Worm (Caenorhabditis elegans) whole organism, young adult: Measurements from ENCODE around the gene nyn-3.

Source experiments
- B0035.1 ChIP-seq: sonication (generic microtip); optimal IDR thresholded peaks from 2 replicates; lab custom pipeline; 2016; ENCODE audit warnings: missing genetic modification characterization, mild to moderate bottlenecking, missing compliant biosample characterization, missing genotype, missing genetic modification reagents
- B0261.1 ChIP-seq: sonication (generic microtip); optimal IDR thresholded peaks from 2 replicates; lab custom pipeline; 2016; ENCODE audit warnings: mild to moderate bottlenecking, missing genetic modification characterization, moderate library complexity, missing compliant biosample characterization
- F23B12.7 ChIP-seq: sonication (generic microtip); optimal IDR thresholded peaks from 2 replicates; lab custom pipeline; 2017; ENCODE audit warnings: missing genetic modification characterization, mild to moderate bottlenecking, missing compliant biosample characterization, antibody characterized with exemption, moderate library complexity; ENCODE audit not compliant: insufficient read depth
- F37B4.10 ChIP-seq: fragments of 200-800 bp; sonication (Bioruptor generic); IDR thresholded peaks from 2 replicates; pipeline ENCODE4 v1.3.6; 2022; ENCODE audit warnings: missing genetic modification characterization, missing compliant biosample characterization
- Y56A3A.18 ChIP-seq: fragments of 200-800 bp; sonication (Bioruptor generic); IDR thresholded peaks from 2 replicates; pipeline ENCODE4 v1.3.6; 2022; ENCODE audit warnings: missing genetic modification reagents, missing genetic modification characterization, missing compliant biosample characterization
- Y79H2A.3 ChIP-seq: fragments of 200-800 bp; sonication (Bioruptor generic); conservative IDR thresholded peaks from 2 replicates; pipeline ENCODE4 v1.3.6; 2022; ENCODE audit warnings: missing genetic modification reagents, missing genetic modification characterization, missing compliant biosample characterization
- Y95B8A.8 ChIP-seq: fragments of 200-800 bp; sonication (Bioruptor generic); IDR thresholded peaks from 2 replicates; pipeline ENCODE4 v1.3.6; 2022; ENCODE audit warnings: missing genetic modification reagents, missing genetic modification characterization, missing compliant biosample characterization
- atf-7 ChIP-seq: sonication (generic microtip); optimal IDR thresholded peaks from 2 replicates; lab custom pipeline; 2017; ENCODE audit warnings: mild to moderate bottlenecking, missing genetic modification characterization, missing compliant biosample characterization
- athp-1 ChIP-seq: sonication (generic microtip); optimal IDR thresholded peaks from 2 replicates; lab custom pipeline; 2017; ENCODE audit warnings: mild to moderate bottlenecking, missing genetic modification characterization, missing compliant biosample characterization
- attf-3 ChIP-seq: fragments of 200-800 bp; sonication (Bioruptor generic); conservative IDR thresholded peaks from 2 replicates; pipeline ENCODE4 v1.3.6; 2022; ENCODE audit warnings: missing genetic modification reagents, missing genetic modification characterization, missing compliant biosample characterization
- attf-5 ChIP-seq: fragments of 200-800 bp; sonication (Bioruptor generic); optimal IDR thresholded peaks from 2 replicates; lab custom pipeline; 2018; ENCODE audit warnings: mild to moderate bottlenecking, missing genetic modification characterization, missing compliant biosample characterization
- attf-6 ChIP-seq: fragments of 200-800 bp; sonication (Bioruptor generic); IDR thresholded peaks from 2 replicates; pipeline ENCODE4 v1.3.6; 2022; ENCODE audit warnings: missing genetic modification reagents, missing genetic modification characterization, missing compliant biosample characterization
- bed-1 ChIP-seq: fragments of 200-800 bp; sonication (Bioruptor generic); IDR thresholded peaks from 2 replicates; pipeline ENCODE4 v1.3.6; 2022; ENCODE audit warnings: missing genetic modification reagents, missing genetic modification characterization, missing compliant biosample characterization
- bed-2 ChIP-seq: fragments of 200-800 bp; sonication (Bioruptor generic); IDR thresholded peaks from 2 replicates; pipeline ENCODE4 v1.3.6; 2022; ENCODE audit warnings: missing genetic modification reagents, missing genetic modification characterization, missing compliant biosample characterization
- ccch-3 ChIP-seq: fragments of 200-800 bp; sonication (Bioruptor generic); optimal IDR thresholded peaks from 2 replicates; lab custom pipeline; 2018; ENCODE audit warnings: mild to moderate bottlenecking, missing genetic modification characterization, missing compliant biosample characterization
- chd-7 ChIP-seq: sonication (generic microtip); optimal IDR thresholded peaks from 2 replicates; lab custom pipeline; 2016; ENCODE audit warnings: mild to moderate bottlenecking, missing genetic modification characterization, moderate library complexity, missing compliant biosample characterization
- dox-1 ChIP-seq: fragments of 200-800 bp; sonication (Bioruptor generic); IDR thresholded peaks from 2 replicates; pipeline ENCODE4 v1.3.6; 2022; ENCODE audit warnings: missing genetic modification reagents, missing genetic modification characterization, missing compliant biosample characterization
- dpff-1 ChIP-seq: sonication (generic microtip); optimal IDR thresholded peaks from 2 replicates; lab custom pipeline; 2017; ENCODE audit warnings: mild to moderate bottlenecking, missing genetic modification characterization, missing compliant biosample characterization
- dpl-1 ChIP-seq: fragments of 150-350 bp; optimal IDR thresholded peaks from 2 replicates; lab custom pipeline; 2014; ENCODE audit warnings: missing biosample characterization, missing genetic modification reagents, missing genetic modification characterization
- efl-1 ChIP-seq: fragments of 150-350 bp; optimal IDR thresholded peaks from 2 replicates; lab custom pipeline; 2014; ENCODE audit warnings: missing biosample characterization, missing genetic modification reagents, missing genetic modification characterization
- egl-44 ChIP-seq: fragments of 200-800 bp; sonication (Bioruptor generic); IDR thresholded peaks from 2 replicates; pipeline ENCODE4 v1.3.6; 2022; ENCODE audit warnings: missing genetic modification reagents, missing genetic modification characterization, missing compliant biosample characterization
- egrh-3 ChIP-seq: fragments of 200-800 bp; sonication (Bioruptor generic); IDR thresholded peaks from 2 replicates; pipeline ENCODE4 v1.3.6; 2022; ENCODE audit warnings: missing genetic modification reagents, missing genetic modification characterization, missing compliant biosample characterization
- ets-4 ChIP-seq: fragments of 200-800 bp; sonication (Bioruptor generic); optimal IDR thresholded peaks from 2 replicates; lab custom pipeline; 2018; ENCODE audit warnings: mild to moderate bottlenecking, missing genetic modification characterization, missing compliant biosample characterization
- fkh-3 ChIP-seq: sonication (generic microtip); optimal IDR thresholded peaks from 2 replicates; lab custom pipeline; 2016; ENCODE audit warnings: mild to moderate bottlenecking, missing genetic modification characterization, missing compliant biosample characterization
- hmg-20 ChIP-seq: fragments of 200-800 bp; sonication (Bioruptor generic); IDR thresholded peaks from 2 replicates; pipeline ENCODE4 v1.3.6; 2022; ENCODE audit warnings: missing genetic modification reagents, missing genetic modification characterization, missing compliant biosample characterization
- hsf-1 ChIP-seq: fragments of 200-800 bp; sonication (Bioruptor generic); IDR thresholded peaks from 2 replicates; pipeline ENCODE4 v1.3.6; 2022; ENCODE audit warnings: missing genetic modification reagents, missing genetic modification characterization, missing compliant biosample characterization
- let-607 ChIP-seq, 2 experiments: fragments of 200-800 bp in 1 of 2; sonication (Bioruptor generic) in 1 of 2; sonication (generic microtip) in 1 of 2; optimal IDR thresholded peaks; 2 replicates each; lab custom pipeline; 2016 to 2018; ENCODE audit warnings: mild to moderate bottlenecking in 2 of 2, missing compliant biosample characterization in 2 of 2, missing genetic modification characterization in 2 of 2, moderate library complexity in 2 of 2, missing genotype in 1 of 2
- lin-26 ChIP-seq: fragments of 200-800 bp; sonication (Bioruptor generic); IDR thresholded peaks from 2 replicates; pipeline ENCODE4 v1.3.6; 2022; ENCODE audit warnings: missing genetic modification reagents, missing genetic modification characterization, missing compliant biosample characterization
- lin-40 ChIP-seq: sonication (generic microtip); optimal IDR thresholded peaks from 2 replicates; lab custom pipeline; 2016; ENCODE audit warnings: missing genetic modification characterization, mild to moderate bottlenecking, missing compliant biosample characterization, missing genotype, missing genetic modification reagents
- mes-4 ChIP-seq: sonication (generic microtip); optimal IDR thresholded peaks from 2 replicates; lab custom pipeline; 2016; ENCODE audit warnings: missing genotype, missing genetic modification characterization, missing compliant biosample characterization
- nfyb-1 ChIP-seq: fragments of 200-800 bp; sonication (Bioruptor generic); IDR thresholded peaks from 2 replicates; pipeline ENCODE4 v1.3.6; 2022; ENCODE audit warnings: missing genetic modification reagents, missing genetic modification characterization, missing compliant biosample characterization
- nhr-179 ChIP-seq: sonication (generic microtip); optimal IDR thresholded peaks from 2 replicates; lab custom pipeline; 2016; ENCODE audit warnings: mild to moderate bottlenecking, missing genetic modification characterization, missing compliant biosample characterization
- nhr-27 ChIP-seq: fragments of 200-800 bp; sonication (Bioruptor generic); optimal IDR thresholded peaks from 2 replicates; lab custom pipeline; 2018; ENCODE audit warnings: mild to moderate bottlenecking, missing genetic modification characterization, moderate library complexity, missing compliant biosample characterization
- nhr-80 ChIP-seq: sonication (generic microtip); optimal IDR thresholded peaks from 2 replicates; lab custom pipeline; 2016; ENCODE audit warnings: missing genetic modification characterization, missing compliant biosample characterization
- nhr-90 ChIP-seq: sonication (generic microtip); optimal IDR thresholded peaks from 2 replicates; lab custom pipeline; 2016; ENCODE audit warnings: missing genotype, mild to moderate bottlenecking, missing genetic modification characterization, missing compliant biosample characterization
- pha-4 ChIP-seq: fragments of 150-350 bp; sonication (generic microtip); optimal IDR thresholded peaks from 2 replicates; lab custom pipeline; 2014; ENCODE audit warnings: missing biosample characterization, missing genetic modification reagents, missing genetic modification characterization
- snpc-1.1 ChIP-seq: sonication (generic microtip); optimal IDR thresholded peaks from 2 replicates; lab custom pipeline; 2017; ENCODE audit warnings: missing genetic modification characterization, mild to moderate bottlenecking, missing compliant biosample characterization, antibody characterized with exemption, moderate library complexity, missing genotype, missing genetic modification reagents; ENCODE audit not compliant: insufficient read depth
- snpc-1.3 ChIP-seq: sonication (generic microtip); optimal IDR thresholded peaks from 2 replicates; lab custom pipeline; 2017; ENCODE audit warnings: missing genetic modification characterization, mild to moderate bottlenecking, missing compliant biosample characterization, antibody characterized with exemption, moderate library complexity, missing genotype, missing genetic modification reagents; ENCODE audit not compliant: insufficient read depth
- somi-1 ChIP-seq: fragments of 200-800 bp; sonication (Bioruptor generic); optimal IDR thresholded peaks from 2 replicates; lab custom pipeline; 2018; ENCODE audit warnings: mild to moderate bottlenecking, missing genetic modification characterization, missing compliant biosample characterization
- tlf-1 ChIP-seq: fragments of 200-800 bp; sonication (Bioruptor generic); optimal IDR thresholded peaks from 2 replicates; lab custom pipeline; 2018; ENCODE audit warnings: mild to moderate bottlenecking, missing genetic modification characterization, missing compliant biosample characterization
- unc-130 ChIP-seq: sonication (generic microtip); optimal IDR thresholded peaks from 2 replicates; lab custom pipeline; 2016; ENCODE audit warnings: missing genetic modification reagents, missing genetic modification characterization, missing compliant biosample characterization
- xnd-1 ChIP-seq: sonication (generic microtip); optimal IDR thresholded peaks from 2 replicates; lab custom pipeline; 2016; ENCODE audit warnings: missing genotype, missing genetic modification reagents, missing genetic modification characterization, missing compliant biosample characterization
- ztf-18 ChIP-seq: sonication (generic microtip); optimal IDR thresholded peaks from 2 replicates; lab custom pipeline; 2016; ENCODE audit warnings: missing genotype, mild to moderate bottlenecking, missing genetic modification characterization, missing compliant biosample characterization
- ztf-22 ChIP-seq: fragments of 200-800 bp; sonication (Bioruptor generic); optimal IDR thresholded peaks from 2 replicates; lab custom pipeline; 2018; ENCODE audit warnings: mild to moderate bottlenecking, missing genetic modification characterization, moderate library complexity, missing compliant biosample characterization
- ztf-3 ChIP-seq: fragments of 200-800 bp; sonication (Bioruptor generic); optimal IDR thresholded peaks from 2 replicates; lab custom pipeline; 2018; ENCODE audit warnings: mild to moderate bottlenecking, missing genetic modification characterization, missing compliant biosample characterization

nyn-3 gene

ce11 chrII:6331222-6331830, 38.9 kb upstream of the nyn-3 start, which contains the start of gene set-4 (continued):
- TF ChIP-seq unc-130 (GFP tag; lab: Kevin White, UChicago) (peak; percentile 2), F23B12.7 (peak; percentile 85), xnd-1 (tag; lab: Kevin White, UChicago) (peak; percentile 62), nfyb-1 (GFP tag; lab: Robert Waterston, UW) (peak; percentile 91), nhr-90 (tag; lab: Kevin White, UChicago) (peak; percentile 57), snpc-1.3 (no peak), ztf-18 (tag; lab: Kevin White, UChicago) (peak; percentile 97), athp-1 (tag; lab: Kevin White, UChicago) (peak; percentile 38)

- TF ChIP-seq Y79H2A.3 (GFP tag; lab: Robert Waterston, UW), result no peak
- no peak for TF ChIP-seq ztf-3
- TF ChIP-seq B0261.1 (tag; lab: Kevin White, UChicago), result no peak
- no peak for TF ChIP-seq B0035.1 (tag; lab: Kevin White, UChicago)
- peak; percentile 37 for TF ChIP-seq ztf-18 (tag; lab: Kevin White, UChicago)
- no peak for TF ChIP-seq hmg-20 (GFP tag; lab: Robert Waterston, UW)
- TF ChIP-seq attf-6 (GFP tag; lab: Robert Waterston, UW), result no peak
- peak; percentile 88 for TF ChIP-seq ets-4 (GFP tag; lab: Kevin White, UChicago)
- TF ChIP-seq Y95B8A.8, result no peak
- TF ChIP-seq ztf-22 (GFP tag; lab: Kevin White, UChicago), result peak; percentile 62
- no peak for TF ChIP-seq lin-26
- no peak for TF ChIP-seq dpl-1 (GFP tag; lab: Kevin White, UChicago)
- peak; percentile 36 for TF ChIP-seq atf-7
- no peak for TF ChIP-seq tlf-1
- peak in 1 of 2 experiments; percentile 30 for TF ChIP-seq let-607 (tag; optimal IDR thresholded peaks at IDR 0.05; lab: Kevin White, UChicago)
- no peak for TF ChIP-seq somi-1
- TF ChIP-seq hsf-1 (GFP tag; lab: Robert Waterston, UW), result no peak
- peak; percentile 98 for TF ChIP-seq nhr-80 (tag; lab: Kevin White, UChicago)
- TF ChIP-seq chd-7 (tag; lab: Kevin White, UChicago), result no peak
- TF ChIP-seq efl-1 (GFP tag; lab: Kevin White, UChicago), result no peak
- no peak for TF ChIP-seq nfyb-1 (GFP tag; lab: Robert Waterston, UW)
- TF ChIP-seq pha-4 (tag; lab: Kevin White, UChicago), result no peak
- no peak for TF ChIP-seq nhr-179 (tag; lab: Kevin White, UChicago)
- peak; percentile 56; the same call in 1 of the 2 replicates for TF ChIP-seq dox-1 (GFP tag; lab: Robert Waterston, UW)
- TF ChIP-seq attf-5 (GFP tag; lab: Kevin White, UChicago), result peak; percentile 2
Observed at ce11 chrII:6328672-6329071, 36.2 kb upstream of the nyn-3 start.

- TF ChIP-seq fkh-3 (tag; lab: Kevin White, UChicago) (no peak), dox-1 (GFP tag; lab: Robert Waterston, UW) (peak; percentile 62), nhr-27 (tag; lab: Kevin White, UChicago) (no peak), snpc-1.1 (no peak), ccch-3 (no peak), lin-40 (peak; percentile 5), attf-3 (GFP tag; lab: Robert Waterston, UW) (no peak), egrh-3 (GFP tag; lab: Robert Waterston, UW) (no peak), atf-7 (peak; percentile 26), F37B4.10 (GFP tag; lab: Robert Waterston, UW) (no peak), hsf-1 (GFP tag; lab: Robert Waterston, UW) (no peak), ets-4 (GFP tag; lab: Kevin White, UChicago) (peak; percentile 90), lin-26 (no peak), ztf-18 (tag; lab: Kevin White, UChicago) (no peak), chd-7 (tag; lab: Kevin White, UChicago) (no peak), egl-44 (GFP tag; lab: Robert Waterston, UW) (no peak), bed-2 (GFP tag; lab: Robert Waterston, UW) (no peak), mes-4 (no peak), dpff-1 (tag; lab: Kevin White, UChicago) (no peak), bed-1 (GFP tag; lab: Robert Waterston, UW) (no peak), Y56A3A.18 (GFP tag; lab: Robert Waterston, UW) (no peak)
Observed at ce11 chrII:6327317-6327716, 34.9 kb upstream of the nyn-3 start.
